Worm (Caenorhabditis elegans) whole organism, mixed stage, embryonic: ENCODE measurements around the gene mksr-1.
A peak's percentile ranks its signal among the peaks of the same experiment; 100 is the strongest.

ENCODE experiments used
- M03D4.4 ChIP-seq: sonication (generic microtip); optimal IDR thresholded peaks from 2 replicates; lab custom pipeline; 2017; ENCODE audit warnings: mild to moderate bottlenecking, missing genetic modification characterization, missing compliant biosample characterization
- bed-3 ChIP-seq: fragments of 200-800 bp; sonication (Bioruptor generic); optimal IDR thresholded peaks from 3 replicates; lab custom pipeline; 2018; ENCODE audit warnings: mild to moderate bottlenecking, missing genetic modification characterization, moderate library complexity, missing compliant biosample characterization
- blmp-1 ChIP-seq: fragments of 150-350 bp; optimal IDR thresholded peaks from 2 replicates; lab custom pipeline; 2014; ENCODE audit warnings: missing biosample characterization, missing genetic modification characterization
- ceh-43 ChIP-seq: fragments of 200-800 bp; sonication (Bioruptor generic); optimal IDR thresholded peaks from 2 replicates; lab custom pipeline; 2018; ENCODE audit warnings: mild to moderate bottlenecking, missing genetic modification characterization, moderate library complexity, missing compliant biosample characterization
- ceh-83 ChIP-seq: fragments of 200-800 bp; sonication (Bioruptor generic); optimal IDR thresholded peaks from 2 replicates; lab custom pipeline; 2018; ENCODE audit warnings: mild to moderate bottlenecking, missing genetic modification characterization, missing compliant biosample characterization
- ces-1 ChIP-seq: fragments of 150-350 bp; optimal IDR thresholded peaks from 2 replicates; lab custom pipeline; 2014; ENCODE audit warnings: missing biosample characterization, missing genetic modification reagents, missing genetic modification characterization
- cnd-1 ChIP-seq: fragments of 200-800 bp; sonication (Bioruptor generic); optimal IDR thresholded peaks from 2 replicates; lab custom pipeline; 2018; ENCODE audit warnings: mild to moderate bottlenecking, missing genetic modification characterization, missing compliant biosample characterization
- drap-1 ChIP-seq: fragments of 200-800 bp; sonication (Bioruptor generic); optimal IDR thresholded peaks from 3 replicates; lab custom pipeline; 2018; ENCODE audit warnings: mild to moderate bottlenecking, missing genetic modification characterization, missing compliant biosample characterization
- elt-3 ChIP-seq: fragments of 150-350 bp; optimal IDR thresholded peaks from 2 replicates; lab custom pipeline; 2014; ENCODE audit warnings: missing biosample characterization, missing genetic modification characterization
- flh-1 ChIP-seq: fragments of 200-800 bp; sonication (Bioruptor generic); optimal IDR thresholded peaks from 2 replicates; lab custom pipeline; 2018; ENCODE audit warnings: mild to moderate bottlenecking, missing genetic modification characterization, moderate library complexity, missing compliant biosample characterization
- ham-2 ChIP-seq: fragments of 200-800 bp; sonication (Bioruptor generic); optimal IDR thresholded peaks from 2 replicates; lab custom pipeline; 2018; ENCODE audit warnings: mild to moderate bottlenecking, missing genetic modification characterization, missing compliant biosample characterization
- hlh-1 ChIP-seq: fragments of 150-350 bp; optimal IDR thresholded peaks from 2 replicates; lab custom pipeline; 2014; ENCODE audit warnings: missing biosample characterization, missing genetic modification reagents, missing genetic modification characterization
- lin-13 ChIP-seq: fragments of 150-350 bp; optimal IDR thresholded peaks from 2 replicates; lab custom pipeline; 2014; ENCODE audit warnings: missing biosample characterization, missing genetic modification characterization
- lin-32 ChIP-seq: fragments of 200-800 bp; sonication (Bioruptor generic); optimal IDR thresholded peaks from 2 replicates; lab custom pipeline; 2018; ENCODE audit warnings: mild to moderate bottlenecking, missing genetic modification characterization, missing compliant biosample characterization
- lsy-2 ChIP-seq: fragments of 150-350 bp; optimal IDR thresholded peaks from 2 replicates; lab custom pipeline; 2014; ENCODE audit warnings: missing biosample characterization, missing genetic modification characterization
- mab-5 ChIP-seq: fragments of 150-350 bp; optimal IDR thresholded peaks from 2 replicates; lab custom pipeline; 2014; ENCODE audit warnings: missing biosample characterization, missing genetic modification characterization
- mep-1 ChIP-seq: fragments of 150-350 bp; optimal IDR thresholded peaks from 2 replicates; lab custom pipeline; 2017; ENCODE audit warnings: missing biosample characterization, missing genetic modification reagents, missing genetic modification characterization, inconsistent platforms
- mls-2 ChIP-seq: sonication (generic microtip); optimal IDR thresholded peaks from 2 replicates; lab custom pipeline; 2016; ENCODE audit warnings: mild to moderate bottlenecking, missing genetic modification characterization, moderate library complexity, missing compliant biosample characterization
- nhr-2 ChIP-seq: fragments of 150-350 bp; optimal IDR thresholded peaks from 2 replicates; lab custom pipeline; 2014; ENCODE audit warnings: missing biosample characterization, missing genetic modification characterization
- nhr-237 ChIP-seq: fragments of 150-350 bp; optimal IDR thresholded peaks from 2 replicates; lab custom pipeline; 2014; ENCODE audit warnings: missing biosample characterization, missing genetic modification characterization
- nhr-28 ChIP-seq: fragments of 150-350 bp; optimal IDR thresholded peaks from 2 replicates; lab custom pipeline; 2014; ENCODE audit warnings: missing biosample characterization, missing genetic modification characterization
- nhr-76 ChIP-seq: sonication (generic microtip); optimal IDR thresholded peaks from 2 replicates; lab custom pipeline; 2017; ENCODE audit warnings: missing biosample characterization, missing genetic modification characterization
- pha-4 ChIP-seq: fragments of 150-350 bp; optimal IDR thresholded peaks from 2 replicates; lab custom pipeline; 2018; ENCODE audit warnings: missing biosample characterization, missing genetic modification reagents, missing genetic modification characterization
- sem-2 ChIP-seq: fragments of 200-800 bp; sonication (Bioruptor generic); optimal IDR thresholded peaks from 2 replicates; lab custom pipeline; 2018; ENCODE audit warnings: mild to moderate bottlenecking, missing genetic modification characterization, missing compliant biosample characterization
- snpc-4 ChIP-seq: fragments of 150-350 bp; optimal IDR thresholded peaks from 2 replicates; lab custom pipeline; 2014; ENCODE audit warnings: missing biosample characterization, missing genetic modification characterization
- sptf-1 ChIP-seq: sonication (generic microtip); optimal IDR thresholded peaks from 2 replicates; lab custom pipeline; 2017; ENCODE audit warnings: mild to moderate bottlenecking, missing genetic modification characterization, moderate library complexity, missing compliant biosample characterization
- tbx-8 ChIP-seq: fragments of 200-800 bp; sonication (Bioruptor generic); optimal IDR thresholded peaks from 2 replicates; lab custom pipeline; 2018; ENCODE audit warnings: mild to moderate bottlenecking, missing genetic modification characterization, moderate library complexity, missing compliant biosample characterization
- unc-120 ChIP-seq: sonication (generic microtip); optimal IDR thresholded peaks from 2 replicates; lab custom pipeline; 2017; ENCODE audit warnings: missing genetic modification characterization, missing compliant biosample characterization; ENCODE audit not compliant: poor library complexity, severe bottlenecking
- unc-39 ChIP-seq: fragments of 150-350 bp; optimal IDR thresholded peaks from 2 replicates; lab custom pipeline; 2014; ENCODE audit warnings: missing biosample characterization, missing genetic modification characterization
- unc-62 ChIP-seq: fragments of 150-350 bp; optimal IDR thresholded peaks from 2 replicates; lab custom pipeline; 2014; ENCODE audit warnings: missing biosample characterization, missing genetic modification reagents, missing genetic modification characterization
- ztf-11 ChIP-seq: fragments of 150-350 bp; optimal IDR thresholded peaks from 2 replicates; lab custom pipeline; 2014; ENCODE audit warnings: missing biosample characterization, missing genetic modification characterization

The mksr-1 gene

ce11 chrX:1072152-1072551 lies 3.2 kb upstream of the mksr-1 start, which contains the start of gene lim-6:
lim-6 (plus strand) TSS chrX:1072452.
- no peak for TF ChIP-seq unc-62 (GFP tag; lab: Kevin White, UChicago)
- no peak for TF ChIP-seq nhr-237 (tag; lab: Kevin White, UChicago)
- TF ChIP-seq pha-4: no peak
- no peak for TF ChIP-seq ces-1 (GFP tag; lab: Kevin White, UChicago)
- no peak for TF ChIP-seq snpc-4 (tag; lab: Kevin White, UChicago)
- no peak for TF ChIP-seq ceh-83
- TF ChIP-seq nhr-76 (tag; lab: Kevin White, UChicago): no peak
- TF ChIP-seq ztf-11 (tag; lab: Kevin White, UChicago): no peak
- TF ChIP-seq lin-32 (GFP tag; lab: Kevin White, UChicago): no peak
- no peak for TF ChIP-seq bed-3 (GFP tag; lab: Kevin White, UChicago)

DNA sequence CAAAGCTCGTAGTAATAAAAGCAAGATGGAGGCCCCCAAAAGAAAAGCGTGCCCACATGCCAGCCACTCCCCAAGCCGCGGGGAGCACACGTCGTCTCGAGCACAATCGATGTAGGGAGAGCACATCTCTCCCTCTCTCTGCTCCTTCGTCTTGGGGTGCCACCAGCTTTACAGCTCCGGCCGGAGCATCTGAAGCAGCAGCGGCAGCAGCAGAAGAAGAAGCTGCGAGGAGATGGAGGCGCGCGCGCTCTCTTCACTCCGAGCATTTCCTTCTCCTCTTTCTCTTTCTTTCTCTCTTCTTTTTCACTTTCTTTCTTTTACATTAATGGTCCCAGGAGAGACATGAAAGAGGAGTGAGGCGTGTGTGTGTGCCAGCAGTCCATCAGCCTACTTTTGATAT lies 4.9 kb downstream of the mksr-1 start:
- peak; percentile 62 for TF ChIP-seq ces-1 (GFP tag; lab: Kevin White, UChicago)
- TF ChIP-seq nhr-2 (tag; lab: Kevin White, UChicago): no peak
- peak; percentile 23 for TF ChIP-seq mls-2 (tag; lab: Kevin White, UChicago)
- peak; percentile 0 for TF ChIP-seq lsy-2 (tag; lab: Kevin White, UChicago)
- TF ChIP-seq elt-3: no peak
- no peak for TF ChIP-seq bed-3 (GFP tag; lab: Kevin White, UChicago)
- TF ChIP-seq unc-62 (GFP tag; lab: Kevin White, UChicago): peak; percentile 34
- TF ChIP-seq hlh-1 (tag; lab: Kevin White, UChicago): peak; percentile 36
- TF ChIP-seq drap-1: peak; percentile 31
- TF ChIP-seq unc-120 (tag; lab: Kevin White, UChicago): peak; percentile 70
- no peak for TF ChIP-seq lin-32 (GFP tag; lab: Kevin White, UChicago)
- TF ChIP-seq sptf-1 (tag; lab: Kevin White, UChicago): peak; percentile 54
- no peak for TF ChIP-seq blmp-1 (tag; lab: Kevin White, UChicago)

DNA sequence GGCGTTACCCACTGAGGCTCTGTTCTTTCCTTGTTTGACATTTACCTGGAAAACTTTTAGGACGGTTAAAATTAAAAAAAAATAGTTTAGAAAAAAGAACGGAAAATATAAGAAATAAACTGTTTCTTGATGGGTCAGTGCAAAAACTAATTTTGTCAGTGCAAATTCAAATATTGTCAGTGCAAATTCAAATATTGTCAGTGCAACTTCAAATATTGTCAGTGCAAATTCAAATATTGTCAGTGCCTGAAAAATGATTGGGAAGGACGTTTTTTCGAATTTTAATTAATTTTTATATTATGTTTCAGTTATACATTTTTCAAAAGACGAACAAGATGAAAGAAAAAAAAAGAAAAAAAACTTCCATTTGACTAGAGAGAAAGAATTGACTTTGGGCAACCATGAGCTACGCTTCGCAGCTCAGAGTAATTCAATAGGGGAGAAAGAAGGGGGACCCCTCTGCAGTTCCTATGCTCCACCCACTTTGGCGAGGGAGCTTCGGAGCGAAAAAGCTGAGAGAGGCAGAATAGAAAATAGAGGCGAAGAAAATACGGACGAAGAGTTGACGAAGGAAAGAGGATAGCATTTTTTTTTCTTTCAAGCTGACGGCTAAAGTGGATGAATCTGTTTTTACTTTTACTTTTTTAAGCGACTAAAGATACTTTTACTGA lies 6.4 kb downstream of the mksr-1 start, which contains the start of gene unc-1:
Gene unc-1, minus strand, starts transcription at position 51 of the 671 bp plus-strand sequence.
- TF ChIP-seq ces-1 (GFP tag; lab: Kevin White, UChicago): peak; percentile 95
- no peak for TF ChIP-seq unc-39 (tag; lab: Kevin White, UChicago)
- peak; percentile 11 for TF ChIP-seq unc-120 (tag; lab: Kevin White, UChicago)
- TF ChIP-seq sem-2: no peak
- TF ChIP-seq cnd-1: no peak
- peak; percentile 7 for TF ChIP-seq mep-1 (tag; lab: Kevin White, UChicago)

DNA sequence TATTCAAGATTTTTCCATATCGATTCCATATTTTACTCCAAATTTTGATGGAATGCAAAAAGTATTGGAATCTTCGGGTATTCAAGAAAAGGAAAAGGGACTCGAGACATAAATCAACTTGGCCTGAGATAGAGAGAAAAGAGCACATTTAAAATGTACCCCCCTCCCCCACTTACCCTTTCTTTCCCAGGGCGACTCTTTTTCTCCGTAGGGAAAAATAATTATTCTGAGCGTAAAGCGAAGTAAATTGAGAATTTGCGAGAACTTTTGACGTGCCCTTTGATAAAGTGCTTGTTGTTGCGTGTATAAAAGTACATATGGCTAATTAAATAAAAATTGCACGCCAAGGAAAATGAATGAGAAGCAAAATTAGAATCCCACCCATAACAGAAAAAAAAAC lies 8.2 kb downstream of the mksr-1 start:
- TF ChIP-seq pha-4 (no peak), bed-3 (GFP tag; lab: Kevin White, UChicago) (no peak), ces-1 (GFP tag; lab: Kevin White, UChicago) (peak; percentile 64)

DNA sequence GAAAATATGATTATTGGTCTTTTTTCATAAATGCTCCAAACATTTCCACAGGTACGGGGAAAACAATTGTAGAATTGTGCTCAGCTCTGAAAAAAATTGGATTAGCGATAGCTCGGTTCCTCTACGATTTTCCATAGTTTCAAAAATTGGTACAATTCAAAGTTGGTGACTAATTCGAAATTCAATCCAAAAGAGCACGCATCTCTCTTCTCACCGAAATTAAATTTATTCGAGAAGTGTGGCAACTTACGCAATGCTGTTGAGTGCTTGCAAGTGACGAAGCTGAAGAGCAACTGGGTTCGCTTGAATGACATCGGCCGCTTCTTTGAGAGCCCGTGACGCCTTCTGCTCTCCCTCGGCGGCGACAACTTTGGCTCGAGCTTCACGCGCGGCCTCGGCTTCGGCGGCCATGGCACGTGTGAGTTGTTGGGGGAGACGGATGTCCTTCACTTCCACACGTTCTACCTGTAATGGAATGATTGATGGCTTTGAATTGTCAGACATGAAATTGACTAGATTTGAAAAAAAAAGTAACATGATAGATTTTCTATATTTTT lies 11.0 kb downstream of the mksr-1 start:
- no peak for TF ChIP-seq cnd-1
- TF ChIP-seq nhr-28 (tag; lab: Kevin White, UChicago): no peak
- no peak for TF ChIP-seq sem-2
- TF ChIP-seq ces-1 (GFP tag; lab: Kevin White, UChicago): peak; percentile 95
- TF ChIP-seq bed-3 (GFP tag; lab: Kevin White, UChicago): no peak
- TF ChIP-seq blmp-1 (tag; lab: Kevin White, UChicago): no peak

- peak; percentile 71 for TF ChIP-seq unc-62 (GFP tag; lab: Kevin White, UChicago)
- TF ChIP-seq unc-120 (tag; lab: Kevin White, UChicago): peak; percentile 62
- TF ChIP-seq bed-3 (GFP tag; lab: Kevin White, UChicago): no peak
- TF ChIP-seq hlh-1 (tag; lab: Kevin White, UChicago): peak; percentile 36
Observed at ce11 chrX:1053929-1054328, 15.0 kb downstream of the mksr-1 start, which contains the start of gene ncs-3. ncs-3 (plus strand) TSS chrX:1054081.

- TF ChIP-seq lin-13 (tag; lab: Kevin White, UChicago) (no peak), unc-39 (tag; lab: Kevin White, UChicago) (no peak), pha-4 (no peak), sptf-1 (tag; lab: Kevin White, UChicago) (no peak), ceh-43 (no peak), ham-2 (GFP tag; lab: Kevin White, UChicago) (no peak), mls-2 (tag; lab: Kevin White, UChicago) (no peak), bed-3 (GFP tag; lab: Kevin White, UChicago) (no peak), flh-1 (GFP tag; lab: Kevin White, UChicago) (no peak), drap-1 (no peak), M03D4.4 (no peak), tbx-8 (GFP tag; lab: Kevin White, UChicago) (no peak), lin-32 (GFP tag; lab: Kevin White, UChicago) (no peak), lsy-2 (tag; lab: Kevin White, UChicago) (no peak), ztf-11 (tag; lab: Kevin White, UChicago) (no peak), ces-1 (GFP tag; lab: Kevin White, UChicago) (no peak), mab-5 (tag; lab: Kevin White, UChicago) (no peak), nhr-237 (tag; lab: Kevin White, UChicago) (no peak), unc-62 (GFP tag; lab: Kevin White, UChicago) (no peak)
Observed at ce11 chrX:1052960-1053359, 16.0 kb downstream of the mksr-1 start.
